Worm (Caenorhabditis elegans): ENCODE results near the gene F12A10.1.
A peak's percentile ranks its signal among the peaks of the same experiment; 100 is the strongest.

The F12A10.1 gene

DNA sequence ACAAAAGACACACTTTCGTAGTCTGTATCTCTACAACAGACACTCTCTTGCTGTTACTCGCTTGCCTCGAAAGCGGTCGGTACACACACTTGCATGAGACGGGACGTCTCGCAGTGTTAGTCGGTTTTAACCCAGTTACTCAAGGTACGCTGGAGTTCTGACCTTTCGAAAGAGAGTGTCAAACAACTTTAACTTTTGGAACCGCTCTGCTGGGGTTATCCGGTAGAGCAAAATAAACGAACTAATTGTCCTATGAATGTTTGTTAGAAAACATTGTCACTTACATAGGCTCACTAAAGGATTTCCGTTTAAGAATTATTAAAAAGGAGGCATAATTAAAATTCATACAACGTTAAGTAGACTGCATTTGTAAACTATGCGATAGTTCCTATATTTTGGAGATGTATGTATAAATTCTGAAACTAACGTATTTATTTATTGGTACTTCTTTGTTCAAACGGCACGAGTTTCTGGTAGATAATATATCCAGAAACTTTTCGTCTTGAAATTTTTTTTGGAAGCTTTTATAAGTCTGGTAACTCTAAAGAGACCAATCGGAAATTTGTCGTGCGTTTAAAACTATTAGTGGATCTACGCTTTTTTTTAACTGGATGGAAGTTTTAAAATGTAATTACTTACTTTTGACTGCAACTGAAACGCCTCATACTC lies 47.3 kb downstream of the F12A10.1 start (continued):
- TF ChIP-seq spr-3 (GFP tag; optimal IDR thresholded peaks at IDR 0.05) (peak; percentile 99), pha-4 (GFP tag; IDR thresholded peaks at IDR 0.05) (peak; percentile 96), pha-4 (tag; optimal IDR thresholded peaks at IDR 0.05) (peak; percentile 88), arid-1 (GFP tag; conservative IDR thresholded peaks at IDR 0.05) (peak; percentile 96), ctbp-1 (GFP tag; IDR thresholded peaks at IDR 0.05) (peak; percentile 99), F37D6.2 (tag; optimal IDR thresholded peaks at IDR 0.05) (peak; percentile 96), set-16 (GFP tag; IDR thresholded peaks at IDR 0.05) (peak; percentile 71), aha-1 (tag) (peak; percentile 100), fos-1 (tag; optimal IDR thresholded peaks at IDR 0.05) (peak; percentile 77), R02D3.7 (tag; optimal IDR thresholded peaks at IDR 0.05) (peak; percentile 44), ZK546.5 (tag; optimal IDR thresholded peaks at IDR 0.05) (peak; percentile 44 to 74), nhr-25 (tag; optimal IDR thresholded peaks at IDR 0.05; ENCODE audit: borderline replicate concordance, insufficient read depth) (peak; percentile 97), nhr-6 (tag; optimal IDR thresholded peaks at IDR 0.05) (peak; percentile 93), mxl-2 (GFP tag; conservative IDR thresholded peaks at IDR 0.05) (peak; percentile 85; the same call in 1 of the 2 replicates), dpl-1 (GFP tag; optimal IDR thresholded peaks at IDR 0.05) (peak; percentile 85), skn-1 (tag; optimal IDR thresholded peaks at IDR 0.05) (peak; percentile 69), lir-3 (tag; optimal IDR thresholded peaks at IDR 0.05) (peak; percentile 87), madf-5 (GFP tag; IDR thresholded peaks at IDR 0.05) (peak in 1 of 2 experiments; percentile 33; a peak in 1 of 4 replicates), ceh-62 (tag; optimal IDR thresholded peaks at IDR 0.05) (no peak), daf-8 (GFP tag; IDR thresholded peaks at IDR 0.05) (peak; percentile 84; the same call in 1 of the 2 replicates), Y75B8A.6 (GFP tag; IDR thresholded peaks at IDR 0.05) (peak; percentile 76; the same call in 1 of the 2 replicates), dve-1 (tag; optimal IDR thresholded peaks at IDR 0.05; ENCODE audit: insufficient read depth) (peak; percentile 99), F44E2.7 (GFP tag; IDR thresholded peaks at IDR 0.05) (0 out of 2 replicates have a peak, but pooled peaks have one; percentile 69), nhr-76 (tag; optimal IDR thresholded peaks at IDR 0.05) (peak; percentile 46), saeg-2 (GFP tag; IDR thresholded peaks at IDR 0.05) (peak; percentile 95), rbr-2 (tag; optimal IDR thresholded peaks at IDR 0.05) (peak; percentile 98), daf-12 (tag; optimal IDR thresholded peaks at IDR 0.05) (no peak), D1046.2 (GFP tag; IDR thresholded peaks at IDR 0.05) (peak; percentile 93), dmd-6 (GFP tag; IDR thresholded peaks at IDR 0.05) (peak; percentile 98), lsy-2 (tag; optimal IDR thresholded peaks at IDR 0.05) (peak; percentile 94 to 96), madf-9 (GFP tag; conservative IDR thresholded peaks at IDR 0.05) (peak; percentile 94), snpc-4 (tag; optimal IDR thresholded peaks at IDR 0.05) (peak; percentile 99), lim-7 (GFP tag; IDR thresholded peaks at IDR 0.05) (peak; percentile 78), egl-27 (tag; optimal IDR thresholded peaks at IDR 0.05) (no peak), gei-8 (GFP tag; optimal IDR thresholded peaks at IDR 0.05) (peak; percentile 95), zip-2 (tag; optimal IDR thresholded peaks at IDR 0.05) (peak; percentile 92), nhr-28 (tag; optimal IDR thresholded peaks at IDR 0.05) (peak; percentile 95), snpc-1.2 (GFP tag; IDR thresholded peaks at IDR 0.05) (peak; percentile 79), cey-2 (tag; optimal IDR thresholded peaks at IDR 0.05; ENCODE audit: borderline replicate concordance, insufficient read depth) (peak; percentile 92), hlh-30 (tag; optimal IDR thresholded peaks at IDR 0.05; ENCODE audit: insufficient read depth) (peak; percentile 94), ceh-44 (GFP tag; IDR thresholded peaks at IDR 0.05) (peak; percentile 94), unc-130 (GFP tag; optimal IDR thresholded peaks at IDR 0.05) (peak; percentile 34), nhr-48 (tag; optimal IDR thresholded peaks at IDR 0.05) (peak; percentile 95), php-3 (GFP tag; IDR thresholded peaks at IDR 0.05) (peak; percentile 86), dmd-8 (GFP tag; IDR thresholded peaks at IDR 0.05) (peak; percentile 61; the same call in 1 of the 2 replicates), ceh-82 (tag; optimal IDR thresholded peaks at IDR 0.05) (no peak), ZK337.2 (GFP tag; IDR thresholded peaks at IDR 0.05) (peak; percentile 88), mes-2 (tag; optimal IDR thresholded peaks at IDR 0.05; ENCODE audit: poor library complexity, severe bottlenecking) (peak; percentile 97), T26A8.4 (GFP tag; IDR thresholded peaks at IDR 0.05) (peak; percentile 99)
